Worm (Caenorhabditis elegans) whole organism, young adult: ENCODE measurements around the gene Y54G2A.18.
A peak's percentile ranks its signal among the peaks of the same experiment; 100 is the strongest.

Experiments
- F49E8.2 ChIP-seq: sonication (generic microtip); optimal IDR thresholded peaks from 3 replicates; lab custom pipeline; 2017; ENCODE audit warnings: missing genetic modification characterization, mild to moderate bottlenecking, missing compliant biosample characterization, antibody characterized with exemption, moderate library complexity; ENCODE audit not compliant: insufficient read depth
- ZK185.1 ChIP-seq: sonication (generic microtip); optimal IDR thresholded peaks from 2 replicates; lab custom pipeline; 2016; ENCODE audit warnings: mild to moderate bottlenecking, missing genetic modification characterization, missing compliant biosample characterization; ENCODE audit not compliant: poor library complexity, severe bottlenecking
- hrde-1 ChIP-seq: sonication (generic microtip); optimal IDR thresholded peaks from 2 replicates; lab custom pipeline; 2016; ENCODE audit warnings: missing genetic modification characterization, mild to moderate bottlenecking, missing compliant biosample characterization, moderate library complexity, missing genotype, missing genetic modification reagents, borderline replicate concordance
- nfya-1 ChIP-seq: sonication (generic microtip); optimal IDR thresholded peaks from 2 replicates; lab custom pipeline; 2017; ENCODE audit warnings: antibody characterized with exemption, missing compliant biosample characterization, missing genetic modification characterization, borderline replicate concordance; ENCODE audit not compliant: insufficient read depth
- ztf-6 ChIP-seq: fragments of 200-800 bp; sonication (Bioruptor generic); IDR thresholded peaks from 2 replicates; pipeline ENCODE4 v1.3.6; 2022; ENCODE audit warnings: missing genetic modification reagents, missing genetic modification characterization, missing compliant biosample characterization

DNA sequence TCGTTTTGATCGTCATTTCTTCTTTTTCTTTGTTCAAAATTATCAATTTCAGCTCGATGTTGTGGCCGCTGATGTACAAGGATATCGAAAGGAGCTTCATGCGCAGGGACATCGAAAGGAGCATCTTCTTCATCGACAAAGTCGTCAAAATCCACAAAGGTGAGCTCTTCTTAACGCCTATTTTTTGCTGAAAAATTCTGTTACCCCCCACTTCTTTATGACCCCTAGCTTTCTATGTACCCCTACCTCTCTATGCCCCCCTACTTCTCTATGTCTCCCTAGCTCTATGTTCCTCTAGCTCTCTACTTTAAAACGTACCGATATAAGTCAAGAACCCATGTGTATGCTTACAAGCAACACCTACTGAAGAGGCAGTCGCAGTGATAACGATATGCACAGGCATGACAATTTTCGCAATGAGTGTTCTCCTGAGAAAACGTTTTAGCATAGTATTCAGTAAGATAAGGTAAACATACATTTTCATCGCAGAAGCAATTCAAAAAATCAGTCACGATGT, 5.4 kb upstream of the Y54G2A.18 start, which contains the start of gene Y54G2A.36:
- no peak for TF ChIP-seq ZK185.1 (tag; lab: Kevin White, UChicago)
- TF ChIP-seq nfya-1 = no peak
- no peak for TF ChIP-seq hrde-1
- TF ChIP-seq F49E8.2 (tag; lab: Kevin White, UChicago) = peak; percentile 35
- TF ChIP-seq ztf-6 (GFP tag; lab: Robert Waterston, UW) = no peak
